Fruit fly (Drosophila melanogaster) whole organism, embryonic: Measurements from ENCODE around the gene side-IV.

Experiments used
- ATbp ChIP-seq: fragments of 200-800 bp; sonication (Bioruptor generic); optimal IDR thresholded peaks from 2 replicates; lab custom pipeline; 2017; ENCODE audit warnings: missing biosample characterization, mild to moderate bottlenecking, missing genetic modification characterization, missing genetic modification reagents
- BtbVII ChIP-seq: fragments of 200-800 bp; sonication (Bioruptor generic); optimal IDR thresholded peaks from 3 replicates; lab custom pipeline; 2017; ENCODE audit warnings: missing biosample characterization, mild to moderate bottlenecking, missing genetic modification characterization
- CG10209 ChIP-seq: fragments of 200-800 bp; sonication (Bioruptor generic); optimal IDR thresholded peaks from 3 replicates; lab custom pipeline; 2017; ENCODE audit warnings: missing biosample characterization, mild to moderate bottlenecking, missing genetic modification characterization, missing genetic modification reagents
- CG10321 ChIP-seq: fragments of 200-800 bp; sonication (Bioruptor generic); IDR thresholded peaks from 2 replicates; pipeline ENCODE4 v1.3.6; 2022; ENCODE audit warnings: missing biosample characterization, missing genetic modification characterization
- CG10431 ChIP-seq: fragments of 200-800 bp; sonication (Bioruptor generic); optimal IDR thresholded peaks from 3 replicates; lab custom pipeline; 2018; ENCODE audit warnings: missing biosample characterization, mild to moderate bottlenecking, missing genetic modification characterization
- CG10654 ChIP-seq: fragments of 200-800 bp; sonication (Bioruptor generic); optimal IDR thresholded peaks from 2 replicates; lab custom pipeline; 2016; ENCODE audit warnings: missing biosample characterization, missing genetic modification characterization
- CG1233 ChIP-seq: fragments of 200-800 bp; sonication (Bioruptor generic); optimal IDR thresholded peaks from 4 replicates; lab custom pipeline; 2018; ENCODE audit warnings: missing biosample characterization, mild to moderate bottlenecking, missing genetic modification characterization
- CG15269 ChIP-seq: fragments of 200-800 bp; sonication (Bioruptor generic); optimal IDR thresholded peaks from 2 replicates; lab custom pipeline; 2018; ENCODE audit warnings: missing biosample characterization, mild to moderate bottlenecking, missing genetic modification characterization, moderate library complexity
- CG1647 ChIP-seq: fragments of 200-800 bp; sonication (Bioruptor generic); optimal IDR thresholded peaks from 3 replicates; lab custom pipeline; 2016; ENCODE audit warnings: missing biosample characterization, missing genetic modification characterization
- CG16779 ChIP-seq: fragments of 200-800 bp; sonication (Bioruptor generic); IDR thresholded peaks from 2 replicates; pipeline ENCODE4 v1.3.6; 2022; ENCODE audit warnings: missing biosample characterization, missing genetic modification characterization
- CG16813 ChIP-seq: fragments of 200-800 bp; sonication (Bioruptor generic); IDR thresholded peaks from 3 replicates; pipeline ENCODE4 v1.3.6; 2022; ENCODE audit warnings: missing biosample characterization, missing genetic modification characterization; ENCODE audit not compliant: partially characterized antibody
- CG17612 ChIP-seq: fragments of 200-800 bp; sonication (Bioruptor generic); IDR thresholded peaks from 2 replicates; pipeline ENCODE4 v1.3.6; 2022; ENCODE audit warnings: missing biosample characterization, missing genetic modification characterization
- CG17829 ChIP-seq: fragments of 200-800 bp; optimal IDR thresholded peaks from 2 replicates; lab custom pipeline; 2019; ENCODE audit warnings: missing biosample characterization, mild to moderate bottlenecking, missing genetic modification characterization, moderate library complexity
- CG32772 ChIP-seq: fragments of 200-800 bp; sonication (Bioruptor generic); IDR thresholded peaks from 2 replicates; pipeline ENCODE4 v1.3.6; 2022; ENCODE audit warnings: missing biosample characterization, missing genetic modification characterization
- CG34224 ChIP-seq: fragments of 200-800 bp; sonication (Bioruptor generic); IDR thresholded peaks from 3 replicates; pipeline ENCODE4 v1.3.6; 2022; ENCODE audit warnings: missing biosample characterization, missing genetic modification characterization; ENCODE audit not compliant: partially characterized antibody
- CG42726 ChIP-seq: fragments of 200-800 bp; sonication (Bioruptor generic); IDR thresholded peaks from 2 replicates; pipeline ENCODE4 v1.3.6; 2022; ENCODE audit warnings: missing biosample characterization, missing genetic modification characterization; ENCODE audit not compliant: partially characterized antibody
- CG5245 ChIP-seq: fragments of 200-800 bp; sonication (Bioruptor generic); optimal IDR thresholded peaks from 3 replicates; lab custom pipeline; 2016; ENCODE audit warnings: missing biosample characterization, missing genetic modification characterization
- CG6175 ChIP-seq: fragments of 200-800 bp; sonication (Bioruptor generic); IDR thresholded peaks from 3 replicates; pipeline ENCODE4 v1.3.6; 2022; ENCODE audit warnings: missing biosample characterization, missing genetic modification characterization
- CG7928 ChIP-seq: fragments of 200-800 bp; sonication (Bioruptor generic); optimal IDR thresholded peaks from 2 replicates; lab custom pipeline; 2017; ENCODE audit warnings: missing biosample characterization, mild to moderate bottlenecking, missing genetic modification characterization
- CG7963 ChIP-seq: fragments of 200-800 bp; sonication (Bioruptor generic); IDR thresholded peaks from 3 replicates; pipeline ENCODE4 v1.3.6; 2022; ENCODE audit warnings: missing biosample characterization, missing genetic modification characterization; ENCODE audit not compliant: partially characterized antibody
- E2f1 ChIP-seq: fragments of 200-800 bp; sonication (Bioruptor generic); IDR thresholded peaks from 2 replicates; pipeline ENCODE4 v1.3.6; 2022; ENCODE audit warnings: missing biosample characterization, missing genetic modification characterization
- Ets65A ChIP-seq: fragments of 200-800 bp; sonication (Bioruptor generic); peaks from one replicate; lab custom pipeline; 2016; ENCODE audit warnings: missing biosample characterization, missing genetic modification characterization
- Fer3 ChIP-seq: fragments of 200-800 bp; sonication (Bioruptor generic); optimal IDR thresholded peaks from 2 replicates; lab custom pipeline; 2018; ENCODE audit warnings: missing biosample characterization, mild to moderate bottlenecking, missing genetic modification characterization, moderate library complexity
- Hr51 ChIP-seq, 2 experiments: fragments of 200-800 bp; sonication (Bioruptor generic); optimal IDR thresholded peaks; 2 replicates in 1 of 2; 3 replicates in 1 of 2; lab custom pipeline; 2016 to 2018; ENCODE audit warnings: missing biosample characterization in 2 of 2, missing genetic modification characterization in 2 of 2, mild to moderate bottlenecking in 1 of 2, moderate library complexity in 1 of 2
- MESR4 ChIP-seq: fragments of 200-800 bp; sonication (Bioruptor generic); optimal IDR thresholded peaks from 2 replicates; lab custom pipeline; 2018; ENCODE audit warnings: missing biosample characterization, mild to moderate bottlenecking, missing genetic modification characterization, moderate library complexity
- MTF-1 ChIP-seq: fragments of 200-800 bp; sonication (Bioruptor generic); optimal IDR thresholded peaks from 2 replicates; lab custom pipeline; 2018; ENCODE audit warnings: missing biosample characterization, mild to moderate bottlenecking, missing genetic modification characterization, borderline replicate concordance
- Meics ChIP-seq: fragments of 200-800 bp; sonication (Bioruptor generic); optimal IDR thresholded peaks from 2 replicates; lab custom pipeline; 2017; ENCODE audit warnings: missing biosample characterization, mild to moderate bottlenecking, missing genetic modification characterization
- NC2β ChIP-seq: fragments of 200-800 bp; sonication (Bioruptor generic); optimal IDR thresholded peaks from 2 replicates; lab custom pipeline; 2016; ENCODE audit warnings: missing biosample characterization, missing genetic modification characterization
- NFAT ChIP-seq: fragments of 200-800 bp; sonication (Bioruptor generic); IDR thresholded peaks from 2 replicates; pipeline ENCODE4 v1.3.6; 2022; ENCODE audit warnings: missing biosample characterization, missing genetic modification characterization
- Oli ChIP-seq: fragments of 200-800 bp; sonication (Bioruptor generic); optimal IDR thresholded peaks from 2 replicates; lab custom pipeline; 2018; ENCODE audit warnings: missing biosample characterization, mild to moderate bottlenecking, missing genetic modification characterization, moderate library complexity
- Sox100B ChIP-seq: fragments of 200-800 bp; sonication (Bioruptor generic); optimal IDR thresholded peaks from 3 replicates; lab custom pipeline; 2018; ENCODE audit warnings: missing biosample characterization, mild to moderate bottlenecking, missing genetic modification characterization
- Tbp ChIP-seq: fragments of >200 bp; optimal IDR thresholded peaks from 2 replicates; lab custom pipeline; 2018; ENCODE audit warnings: missing biosample characterization, missing genetic modification characterization
- YL-1 ChIP-seq: fragments of 200-800 bp; sonication (Bioruptor generic); optimal IDR thresholded peaks from 3 replicates; lab custom pipeline; 2017; ENCODE audit warnings: missing biosample characterization, mild to moderate bottlenecking, missing genetic modification characterization
- bab2 ChIP-seq: fragments of 200-800 bp; sonication (Bioruptor generic); optimal IDR thresholded peaks from 2 replicates; lab custom pipeline; 2016; ENCODE audit warnings: missing biosample characterization, missing genetic modification characterization
- bowl ChIP-seq: fragments of 200-800 bp; sonication (Bioruptor generic); IDR thresholded peaks from 2 replicates; pipeline ENCODE4 v1.3.6; 2022; ENCODE audit warnings: missing biosample characterization, missing genetic modification characterization
- br ChIP-seq: fragments of >200 bp; optimal IDR thresholded peaks from 2 replicates; lab custom pipeline; 2017
- cwo ChIP-seq: fragments of 200-800 bp; sonication (Bioruptor generic); optimal IDR thresholded peaks from 3 replicates; lab custom pipeline; 2017; ENCODE audit warnings: missing biosample characterization, missing genetic modification characterization, mild to moderate bottlenecking, moderate library complexity, missing genetic modification reagents
- gem ChIP-seq: fragments of 200-800 bp; sonication (Bioruptor generic); optimal IDR thresholded peaks from 2 replicates; lab custom pipeline; 2019; ENCODE audit warnings: missing biosample characterization, mild to moderate bottlenecking, missing genetic modification characterization, moderate library complexity
- gsb-n ChIP-seq: fragments of 200-800 bp; sonication (Bioruptor generic); optimal IDR thresholded peaks from 3 replicates; lab custom pipeline; 2018; ENCODE audit warnings: missing biosample characterization, mild to moderate bottlenecking, missing genetic modification characterization
- h ChIP-seq: fragments of >200 bp; optimal IDR thresholded peaks from 2 replicates; lab custom pipeline; 2017
- hbn ChIP-seq: fragments of 200-800 bp; sonication (Bioruptor generic); IDR thresholded peaks from 2 replicates; pipeline ENCODE4 v1.3.6; 2022; ENCODE audit warnings: missing biosample characterization, missing genetic modification characterization; ENCODE audit not compliant: partially characterized antibody
- hth ChIP-seq: fragments of >200 bp; optimal IDR thresholded peaks from 2 replicates; lab custom pipeline; 2017; ENCODE audit warnings: inconsistent platforms
- ken ChIP-seq: fragments of 200-800 bp; sonication (Bioruptor generic); IDR thresholded peaks from 3 replicates; pipeline ENCODE4 v1.3.6; 2022; ENCODE audit warnings: missing biosample characterization, missing genetic modification characterization
- mld ChIP-seq: fragments of 200-800 bp; sonication (Bioruptor generic); IDR thresholded peaks from 3 replicates; pipeline ENCODE4 v1.3.6; 2022; ENCODE audit warnings: missing biosample characterization, missing genetic modification characterization; ENCODE audit not compliant: partially characterized antibody
- nom ChIP-seq: fragments of 200-800 bp; sonication (Bioruptor generic); optimal IDR thresholded peaks from 2 replicates; lab custom pipeline; 2017; ENCODE audit warnings: missing biosample characterization, missing genetic modification characterization, mild to moderate bottlenecking, moderate library complexity, missing genetic modification reagents
- org-1 ChIP-seq: fragments of 200-800 bp; sonication (Bioruptor generic); optimal IDR thresholded peaks from 2 replicates; lab custom pipeline; 2017; ENCODE audit warnings: missing biosample characterization, missing genetic modification characterization
- pb ChIP-seq: fragments of 200-800 bp; sonication (Bioruptor generic); optimal IDR thresholded peaks from 3 replicates; lab custom pipeline; 2016; ENCODE audit warnings: missing biosample characterization, missing genetic modification characterization
- repo ChIP-seq: fragments of 200-800 bp; sonication (Bioruptor generic); optimal IDR thresholded peaks from 2 replicates; lab custom pipeline; 2016; ENCODE audit warnings: missing biosample characterization, missing genetic modification characterization
- schlank ChIP-seq: fragments of 200-800 bp; sonication (Bioruptor generic); optimal IDR thresholded peaks from 2 replicates; lab custom pipeline; 2018; ENCODE audit warnings: missing biosample characterization, mild to moderate bottlenecking, missing genetic modification characterization
- toy ChIP-seq: fragments of 200-800 bp; sonication (Bioruptor generic); IDR thresholded peaks from 2 replicates; pipeline ENCODE4 v1.3.6; 2022; ENCODE audit warnings: missing biosample characterization, missing genetic modification characterization
- vvl ChIP-seq: fragments of 200-800 bp; sonication (Bioruptor generic); IDR thresholded peaks from 2 replicates; pipeline ENCODE4 v1.3.6; 2022; ENCODE audit warnings: missing biosample characterization, missing genetic modification characterization

Gene side-IV

dm6 chr3R:13433623-13434022 lies 16.8 kb upstream of the side-IV start (continued):
- TF ChIP-seq mld (GFP tag; lab: Robert Waterston, UW) (no peak), Ets65A (GFP tag; lab: Kevin White, UChicago) (peak; percentile 72), ken (peak; percentile 28; the same call in 1 of the 3 replicates), bab2 (GFP tag; lab: Kevin White, UChicago) (peak; percentile 26), CG16813 (GFP tag; lab: Robert Waterston, UW) (no peak), CG1233 (peak; percentile 55), bowl (GFP tag; lab: Robert Waterston, UW) (peak; percentile 6; the same call in 1 of the 2 replicates), CG42726 (GFP tag; lab: Robert Waterston, UW) (no peak), CG17612 (GFP tag; lab: Robert Waterston, UW) (0 out of 2 replicates have a peak, but pooled peaks have one; percentile 30), CG10321 (GFP tag; lab: Robert Waterston, UW) (peak; percentile 62; the same call in 1 of the 2 replicates), YL-1 (GFP tag; lab: Kevin White, UChicago) (peak; percentile 46), CG5245 (GFP tag; lab: Kevin White, UChicago) (peak; percentile 65), CG34224 (no peak), CG16779 (GFP tag; lab: Robert Waterston, UW) (no peak), CG15269 (peak; percentile 94), CG7963 (GFP tag; lab: Robert Waterston, UW) (no peak), NFAT (0 out of 2 replicates have a peak, but pooled peaks have one; percentile 12), CG32772 (GFP tag; lab: Robert Waterston, UW) (no peak), gem (tag; lab: Kevin White, UChicago) (peak; percentile 92), vvl (peak; percentile 88), Oli (tag; lab: Kevin White, UChicago) (peak; percentile 91), repo (no peak), CG17829 (tag; lab: Kevin White, UChicago) (peak; percentile 87), gsb-n (tag; lab: Kevin White, UChicago) (peak; percentile 83), cwo (GFP tag; lab: Kevin White, UChicago) (peak; percentile 44), br (lab: Kevin White, UChicago) (no peak), nom (GFP tag; lab: Kevin White, UChicago) (peak; percentile 54), Meics (GFP tag; lab: Kevin White, UChicago) (peak; percentile 78), ATbp (peak; percentile 71), CG10654 (GFP tag; lab: Kevin White, UChicago) (peak; percentile 64), schlank (tag; lab: Kevin White, UChicago) (peak; percentile 36), pb (GFP tag; lab: Kevin White, UChicago) (no peak), Sox100B (GFP tag; lab: Kevin White, UChicago) (peak; percentile 68), MTF-1 (peak; percentile 47), h (lab: Kevin White, UChicago) (no peak), toy (GFP tag; lab: Robert Waterston, UW) (0 out of 2 replicates have a peak, but pooled peaks have one; percentile 50), CG1647 (GFP tag; lab: Kevin White, UChicago) (no peak), BtbVII (GFP tag; lab: Kevin White, UChicago) (peak; percentile 60), Tbp (GFP tag; lab: Kevin White, UChicago) (no peak), hth (lab: Kevin White, UChicago) (no peak), MESR4 (GFP tag; lab: Kevin White, UChicago) (peak; percentile 19), org-1 (GFP tag; lab: Kevin White, UChicago) (peak; percentile 81), CG7928 (GFP tag; lab: Kevin White, UChicago) (no peak), CG10431 (GFP tag; lab: Kevin White, UChicago) (peak; percentile 67), hbn (GFP tag; lab: Robert Waterston, UW) (no peak), Fer3 (tag; lab: Kevin White, UChicago) (peak; percentile 63), Hr51 (GFP tag; optimal IDR thresholded peaks at IDR 0.05; lab: Kevin White, UChicago) (peak; percentile 10 to 95), NC2β (GFP tag; lab: Kevin White, UChicago) (peak; percentile 3), CG10209 (peak; percentile 84), E2f1 (peak; percentile 63), CG6175 (GFP tag; lab: Robert Waterston, UW) (no peak)
